Worm (Caenorhabditis elegans): ENCODE results near the gene R10E9.2.

ce11 chrIII:3914836-3915235 is 49.3 kb downstream of the R10E9.2 start:
- TF ChIP-seq pha-4 (tag; optimal IDR thresholded peaks at IDR 0.05) (no peak), lin-13 (tag; optimal IDR thresholded peaks at IDR 0.05) (no peak), nhr-76 (tag; optimal IDR thresholded peaks at IDR 0.05) (no peak), sptf-1 (tag; optimal IDR thresholded peaks at IDR 0.05) (no peak), snpc-4 (tag; optimal IDR thresholded peaks at IDR 0.05) (no peak), bed-3 (GFP tag; optimal IDR thresholded peaks at IDR 0.05) (no peak), M03D4.4 (tag; optimal IDR thresholded peaks at IDR 0.05) (no peak), nhr-2 (tag; optimal IDR thresholded peaks at IDR 0.05) (no peak)

Data from whole organism, mixed stage, embryonic.